Worm (Caenorhabditis elegans): ENCODE measurements around the gene F42A9.7.

DNA sequence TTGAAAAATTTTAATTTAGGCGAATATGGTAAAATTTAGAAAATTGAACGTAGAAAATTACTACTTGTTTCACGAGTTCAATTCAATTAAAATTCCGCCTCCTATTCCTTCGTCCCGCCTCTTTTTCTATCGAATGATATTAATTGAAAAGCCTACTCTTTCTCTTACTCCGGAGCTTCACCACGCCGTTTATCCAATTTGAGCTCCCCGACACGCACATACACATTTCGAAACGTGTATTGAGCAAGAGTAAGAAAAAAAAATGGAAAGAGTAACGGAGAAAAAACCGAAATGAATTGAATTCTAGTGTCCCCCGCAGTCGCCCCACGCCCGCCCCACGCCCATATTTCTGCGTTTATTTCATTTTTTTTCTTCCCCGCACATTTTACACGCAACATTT lies 9.3 kb upstream of the F42A9.7 start:
- TF ChIP-seq dmd-9 (GFP tag; IDR thresholded peaks at IDR 0.05): no peak
- TF ChIP-seq ceh-20 (GFP tag; IDR thresholded peaks at IDR 0.05): no peak
- no peak for TF ChIP-seq zag-1 (tag; optimal IDR thresholded peaks at IDR 0.05)
- TF ChIP-seq nhr-28 (tag; optimal IDR thresholded peaks at IDR 0.05): no peak
- no peak for TF ChIP-seq saeg-2 (GFP tag; IDR thresholded peaks at IDR 0.05)

All from whole organism, L4 larva.